Worm (Caenorhabditis elegans): Measurements from ENCODE around the gene W04E12.3.
"Not testable (repeated sequence)": the region's sequence is repeated elsewhere in the genome, so short reads cannot be mapped to it uniquely, and the experiment has no call there.

The W04E12.3 gene

DNA sequence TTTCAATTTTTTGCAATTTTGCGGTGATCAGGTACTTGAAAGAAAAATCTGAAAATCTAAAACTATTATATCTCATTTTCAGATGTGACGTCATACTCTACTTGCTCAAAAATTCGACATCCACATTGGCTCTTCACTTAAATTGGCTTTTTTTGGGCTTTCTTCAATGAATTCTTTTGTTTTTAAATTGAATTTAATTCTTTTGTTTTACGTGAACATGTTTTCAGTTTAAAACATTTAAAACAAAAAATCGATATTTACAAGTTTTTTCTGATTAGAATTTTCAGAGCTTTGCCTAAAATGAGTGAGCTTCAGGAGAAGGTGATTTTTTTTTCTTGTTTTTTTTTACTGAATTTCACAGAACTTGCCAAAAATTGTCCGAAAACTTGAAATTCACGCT, at the start of gene W04E12.3:
TSS of gene W04E12.3 (plus strand) at position 301 of the 400 bp plus-strand sequence.
- no peak for TF ChIP-seq Y105C5A.15 (GFP tag; IDR thresholded peaks at IDR 0.05)
- no peak for TF ChIP-seq saeg-2 (GFP tag; IDR thresholded peaks at IDR 0.05)
- no peak for TF ChIP-seq mdt-29 (GFP tag; IDR thresholded peaks at IDR 0.05)

DNA sequence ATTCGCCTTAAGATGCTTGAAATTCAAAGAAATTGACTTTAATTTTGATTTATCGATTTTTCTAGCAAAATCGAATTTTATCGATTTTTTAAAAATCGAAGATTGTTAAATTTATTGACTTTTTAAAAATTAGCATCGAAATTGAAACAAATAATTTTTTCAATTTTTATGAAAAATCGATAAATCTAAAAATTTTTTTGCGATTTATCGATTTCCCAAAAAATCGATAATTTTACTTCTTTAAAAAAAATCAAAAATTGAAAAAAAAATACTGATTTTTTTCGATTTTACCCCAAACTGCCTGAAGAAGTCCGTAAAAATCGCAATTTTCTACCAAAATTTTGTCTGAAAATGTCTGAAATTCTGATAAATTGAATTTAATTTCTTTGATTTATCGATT, 49.8 kb upstream of the W04E12.3 start:
- TF ChIP-seq dve-1 (tag; optimal IDR thresholded peaks at IDR 0.05; ENCODE audit: insufficient read depth) (no peak), lir-3 (tag; optimal IDR thresholded peaks at IDR 0.05) (no peak), ceh-28 (tag; optimal IDR thresholded peaks at IDR 0.05) (peak; percentile 74), nhr-11 (tag; optimal IDR thresholded peaks at IDR 0.05) (no peak)

DNA sequence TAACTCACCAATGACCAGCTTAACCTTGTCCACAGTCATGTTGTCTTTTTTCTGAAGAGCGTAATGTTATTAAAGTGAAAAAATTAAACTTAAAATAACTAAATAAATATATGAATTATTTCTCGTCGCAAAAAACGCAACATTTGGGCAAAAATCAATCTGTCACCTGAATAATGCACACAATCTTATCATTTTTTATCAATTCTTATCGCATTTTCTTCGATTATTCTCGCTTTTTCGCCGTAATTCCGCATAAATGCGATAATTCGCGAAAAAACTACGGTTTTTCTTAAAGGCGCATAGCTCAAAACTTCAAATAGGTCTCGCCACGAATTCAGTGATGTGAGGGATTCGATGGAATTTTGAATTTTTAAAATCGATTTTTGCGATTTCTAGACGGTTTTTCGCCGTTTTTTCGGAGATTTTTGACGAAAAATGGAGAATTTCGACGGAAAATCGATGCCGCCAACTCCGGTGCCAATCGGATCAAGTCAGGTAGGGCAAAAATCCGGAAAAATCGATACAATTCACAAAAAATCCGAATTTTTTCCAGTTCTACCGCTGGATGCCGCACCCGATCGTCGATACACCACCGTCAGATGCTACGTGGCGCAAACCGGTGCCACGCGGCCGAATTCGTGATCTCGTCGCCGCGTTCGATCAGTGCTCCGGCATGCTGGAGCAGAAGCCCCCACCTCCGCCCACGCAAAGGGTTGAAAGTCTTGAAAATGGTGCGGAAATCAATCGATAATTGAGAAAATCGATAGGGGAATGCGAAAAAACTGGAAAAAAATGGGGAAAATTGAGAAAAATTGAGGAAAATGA, 44.2 kb upstream of the W04E12.3 start, which contains the start of the genes Y43F8C.13 and ani-3:
TSS of gene Y43F8C.13 (minus strand) at position 51 of the 825 bp plus-strand sequence.
TSS of gene ani-3 (plus strand) at position 385 of the 825 bp plus-strand sequence.
- TF ChIP-seq unc-130 (GFP tag; optimal IDR thresholded peaks at IDR 0.05) (no peak), nhr-28 (tag; optimal IDR thresholded peaks at IDR 0.05) (peak; percentile 57), daf-19 (GFP tag; conservative IDR thresholded peaks at IDR 0.05) (no peak), F10B5.3 (tag; optimal IDR thresholded peaks at IDR 0.05) (no peak), snpc-1.2 (GFP tag; IDR thresholded peaks at IDR 0.05) (no peak), dve-1 (tag; optimal IDR thresholded peaks at IDR 0.05; ENCODE audit: insufficient read depth) (peak; percentile 61), set-16 (GFP tag; IDR thresholded peaks at IDR 0.05) (peak; percentile 75), mep-1 (tag; optimal IDR thresholded peaks at IDR 0.05) (no peak), dmd-6 (GFP tag; IDR thresholded peaks at IDR 0.05) (peak; percentile 43; the same call in 1 of the 2 replicates), aha-1 (tag) (peak; percentile 39), lin-13 (GFP tag; optimal IDR thresholded peaks at IDR 0.05) (peak; percentile 17), lsy-2 (tag; optimal IDR thresholded peaks at IDR 0.05) (peak in 1 of 2 experiments; percentile 23), hlh-11 (tag; optimal IDR thresholded peaks at IDR 0.05) (peak; percentile 28), mdt-29 (GFP tag; IDR thresholded peaks at IDR 0.05) (no peak), daf-16 (GFP tag; optimal IDR thresholded peaks at IDR 0.05) (no peak), daf-16 (tag; optimal IDR thresholded peaks at IDR 0.05) (peak; percentile 33), jun-1 (tag; optimal IDR thresholded peaks at IDR 0.05) (no peak), egl-27 (tag; optimal IDR thresholded peaks at IDR 0.05) (no peak), ceh-28 (tag; optimal IDR thresholded peaks at IDR 0.05) (peak; percentile 24), daf-12 (tag; optimal IDR thresholded peaks at IDR 0.05) (no peak), skn-1 (tag; optimal IDR thresholded peaks at IDR 0.05) (no peak), hlh-30 (tag; optimal IDR thresholded peaks at IDR 0.05; ENCODE audit: insufficient read depth) (peak; percentile 5), pqm-1 (tag; optimal IDR thresholded peaks at IDR 0.05) (peak; percentile 88), ZK337.2 (GFP tag; IDR thresholded peaks at IDR 0.05) (no peak)

DNA sequence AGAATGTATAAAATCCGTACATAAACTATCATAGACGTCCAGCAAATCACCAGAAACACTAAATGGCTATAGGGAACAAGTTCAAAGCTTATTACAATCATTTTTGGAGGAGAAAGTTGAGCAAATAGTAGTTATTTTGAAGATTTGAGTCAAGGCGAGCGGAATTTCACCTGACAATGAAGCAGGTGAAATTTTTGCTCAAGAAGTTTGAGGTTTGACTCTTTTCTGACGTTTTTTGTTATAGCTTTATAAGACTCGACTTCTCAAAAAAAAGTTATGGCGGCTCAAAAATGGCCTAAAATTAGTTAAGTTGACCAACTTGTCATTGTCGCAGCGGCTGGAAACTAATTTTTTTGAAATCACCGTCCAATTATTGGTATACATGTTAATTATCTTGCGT, 32.9 kb upstream of the W04E12.3 start, which contains the start of gene srv-3:
TSS of gene srv-3 (minus strand) at position 101 of the 400 bp plus-strand sequence.
- TF ChIP-seq dve-1 (tag; optimal IDR thresholded peaks at IDR 0.05; ENCODE audit: insufficient read depth): no peak
- TF ChIP-seq ctbp-1 (GFP tag; IDR thresholded peaks at IDR 0.05): no peak
- no peak for TF ChIP-seq nhr-48 (tag; optimal IDR thresholded peaks at IDR 0.05)

DNA sequence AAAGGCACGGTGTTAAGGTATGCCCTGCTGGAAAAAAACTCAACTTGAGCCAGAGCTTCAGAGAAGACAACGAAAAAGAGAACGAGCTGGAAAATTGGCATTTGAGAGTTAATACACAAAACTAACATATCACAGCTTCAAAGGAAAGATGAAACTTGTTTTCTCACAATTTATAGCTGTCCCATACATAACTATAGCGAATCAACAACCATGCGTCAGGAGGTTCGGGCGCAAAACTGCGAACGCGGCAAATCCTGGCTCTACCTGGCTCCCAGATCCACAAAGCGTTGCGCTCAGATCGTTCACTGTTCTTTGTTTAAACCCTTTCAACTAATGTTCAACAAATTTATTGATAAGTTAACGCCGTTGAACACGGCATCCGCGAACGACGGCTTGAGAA, 31.2 kb upstream of the W04E12.3 start, which contains the start of gene Y43F8C.15:
TSS of gene Y43F8C.15 (minus strand) at position 101 of the 400 bp plus-strand sequence.
- TF ChIP-seq ZK337.2 (GFP tag; IDR thresholded peaks at IDR 0.05); ctbp-1 (GFP tag; IDR thresholded peaks at IDR 0.05); sdz-12 (GFP tag; optimal IDR thresholded peaks at IDR 0.05): not testable (repeated sequence)
